Worm (Caenorhabditis elegans) whole organism, young adult: ENCODE data around the gene Y75B12A.2.

Source experiments
- B0261.1 ChIP-seq: sonication (generic microtip); optimal IDR thresholded peaks from 2 replicates; lab custom pipeline; 2016; ENCODE audit warnings: mild to moderate bottlenecking, missing genetic modification characterization, moderate library complexity, missing compliant biosample characterization
- B0336.3 ChIP-seq: fragments of 200-800 bp; sonication (Bioruptor generic); IDR thresholded peaks from 2 replicates; pipeline ENCODE4 v1.3.6; 2022; ENCODE audit warnings: missing genetic modification characterization, missing compliant biosample characterization
- D2030.7 ChIP-seq: fragments of 200-800 bp; sonication (Bioruptor generic); IDR thresholded peaks from 2 replicates; pipeline ENCODE4 v1.3.6; 2022; ENCODE audit warnings: missing genetic modification reagents, missing genetic modification characterization, missing compliant biosample characterization
- F37B4.10 ChIP-seq: fragments of 200-800 bp; sonication (Bioruptor generic); IDR thresholded peaks from 2 replicates; pipeline ENCODE4 v1.3.6; 2022; ENCODE audit warnings: missing genetic modification characterization, missing compliant biosample characterization
- F57A8.1 ChIP-seq: fragments of 200-800 bp; sonication (Bioruptor generic); optimal IDR thresholded peaks from 2 replicates; lab custom pipeline; 2018; ENCODE audit warnings: mild to moderate bottlenecking, missing genetic modification characterization, moderate library complexity, missing compliant biosample characterization
- K12H6.12 ChIP-seq: fragments of 200-800 bp; sonication (Bioruptor generic); optimal IDR thresholded peaks from 2 replicates; lab custom pipeline; 2018; ENCODE audit warnings: mild to moderate bottlenecking, missing genetic modification characterization, missing compliant biosample characterization
- aptf-3 ChIP-seq: fragments of 200-800 bp; sonication (Bioruptor generic); IDR thresholded peaks from 2 replicates; pipeline ENCODE4 v1.3.6; 2022; ENCODE audit warnings: missing genetic modification characterization, missing compliant biosample characterization
- ceh-100 ChIP-seq: fragments of 200-800 bp; sonication (Bioruptor generic); IDR thresholded peaks from 2 replicates; pipeline ENCODE4 v1.3.6; 2022; ENCODE audit warnings: missing genetic modification reagents, missing genetic modification characterization, missing compliant biosample characterization
- ceh-58 ChIP-seq: fragments of 200-800 bp; sonication (Bioruptor generic); IDR thresholded peaks from 2 replicates; pipeline ENCODE4 v1.3.6; 2022; ENCODE audit warnings: missing genetic modification characterization, missing compliant biosample characterization
- die-1 ChIP-seq: sonication (generic microtip); optimal IDR thresholded peaks from 2 replicates; lab custom pipeline; 2016; ENCODE audit warnings: missing genotype, mild to moderate bottlenecking, missing genetic modification characterization, missing compliant biosample characterization
- gei-17 ChIP-seq: fragments of 200-800 bp; sonication (Bioruptor generic); optimal IDR thresholded peaks from 2 replicates; lab custom pipeline; 2018; ENCODE audit warnings: mild to moderate bottlenecking, missing genetic modification characterization, missing compliant biosample characterization
- hmg-1.2 ChIP-seq: fragments of 200-800 bp; sonication (Bioruptor generic); IDR thresholded peaks from 2 replicates; pipeline ENCODE4 v1.3.6; 2022; ENCODE audit warnings: missing genetic modification reagents, missing genetic modification characterization, missing compliant biosample characterization
- let-526 ChIP-seq: fragments of 200-800 bp; sonication (Bioruptor generic); IDR thresholded peaks from 2 replicates; pipeline ENCODE4 v1.3.6; 2022; ENCODE audit warnings: missing genetic modification reagents, missing genetic modification characterization, missing compliant biosample characterization
- let-607 ChIP-seq, 2 experiments: fragments of 200-800 bp in 1 of 2; sonication (Bioruptor generic) in 1 of 2; sonication (generic microtip) in 1 of 2; optimal IDR thresholded peaks; 2 replicates each; lab custom pipeline; 2016 to 2018; ENCODE audit warnings: mild to moderate bottlenecking in 2 of 2, missing compliant biosample characterization in 2 of 2, missing genetic modification characterization in 2 of 2, moderate library complexity in 2 of 2, missing genotype in 1 of 2
- lin-26 ChIP-seq: fragments of 200-800 bp; sonication (Bioruptor generic); IDR thresholded peaks from 2 replicates; pipeline ENCODE4 v1.3.6; 2022; ENCODE audit warnings: missing genetic modification reagents, missing genetic modification characterization, missing compliant biosample characterization
- lin-35 ChIP-seq, 3 experiments: fragments of 150-350 bp in 2 of 3; sonication (generic microtip) in 1 of 3; optimal IDR thresholded peaks; 2 replicates each; lab custom pipeline; 2014 to 2018; ENCODE audit warnings: missing biosample characterization in 3 of 3, missing genetic modification characterization in 3 of 3, missing genetic modification reagents in 3 of 3
- lir-1 ChIP-seq: fragments of 200-800 bp; sonication (Bioruptor generic); conservative IDR thresholded peaks from 2 replicates; pipeline ENCODE4 v1.3.6; 2022; ENCODE audit warnings: missing genetic modification reagents, missing genetic modification characterization, missing compliant biosample characterization
- lsl-1 ChIP-seq: fragments of 200-800 bp; sonication (Bioruptor generic); optimal IDR thresholded peaks from 2 replicates; lab custom pipeline; 2018; ENCODE audit warnings: mild to moderate bottlenecking, missing genetic modification characterization, moderate library complexity, missing compliant biosample characterization
- nfyb-1 ChIP-seq: fragments of 200-800 bp; sonication (Bioruptor generic); IDR thresholded peaks from 2 replicates; pipeline ENCODE4 v1.3.6; 2022; ENCODE audit warnings: missing genetic modification reagents, missing genetic modification characterization, missing compliant biosample characterization
- nhr-90 ChIP-seq: sonication (generic microtip); optimal IDR thresholded peaks from 2 replicates; lab custom pipeline; 2016; ENCODE audit warnings: missing genotype, mild to moderate bottlenecking, missing genetic modification characterization, missing compliant biosample characterization
- pbrm-1 ChIP-seq: fragments of 200-800 bp; sonication (Bioruptor generic); IDR thresholded peaks from 2 replicates; pipeline ENCODE4 v1.3.6; 2022; ENCODE audit warnings: missing genetic modification reagents, missing genetic modification characterization, missing compliant biosample characterization
- rcor-1 ChIP-seq: fragments of 200-800 bp; sonication (Bioruptor generic); IDR thresholded peaks from 2 replicates; pipeline ENCODE4 v1.3.6; 2022; ENCODE audit warnings: missing genetic modification reagents, missing genetic modification characterization, missing compliant biosample characterization
- repo-1 ChIP-seq: sonication (generic microtip); optimal IDR thresholded peaks from 2 replicates; lab custom pipeline; 2017; ENCODE audit warnings: mild to moderate bottlenecking, missing genetic modification characterization, missing compliant biosample characterization
- snpc-1.1 ChIP-seq: sonication (generic microtip); optimal IDR thresholded peaks from 2 replicates; lab custom pipeline; 2017; ENCODE audit warnings: missing genetic modification characterization, mild to moderate bottlenecking, missing compliant biosample characterization, antibody characterized with exemption, moderate library complexity, missing genotype, missing genetic modification reagents; ENCODE audit not compliant: insufficient read depth
- snpc-1.3 ChIP-seq: sonication (generic microtip); optimal IDR thresholded peaks from 2 replicates; lab custom pipeline; 2017; ENCODE audit warnings: missing genetic modification characterization, mild to moderate bottlenecking, missing compliant biosample characterization, antibody characterized with exemption, moderate library complexity, missing genotype, missing genetic modification reagents; ENCODE audit not compliant: insufficient read depth
- somi-1 ChIP-seq: fragments of 200-800 bp; sonication (Bioruptor generic); optimal IDR thresholded peaks from 2 replicates; lab custom pipeline; 2018; ENCODE audit warnings: mild to moderate bottlenecking, missing genetic modification characterization, missing compliant biosample characterization
- sptf-2 ChIP-seq: fragments of 200-800 bp; sonication (Bioruptor generic); optimal IDR thresholded peaks from 2 replicates; lab custom pipeline; 2018; ENCODE audit warnings: mild to moderate bottlenecking, missing genetic modification characterization, missing compliant biosample characterization
- tbp1 ChIP-seq: fragments of 200-800 bp; sonication (Bioruptor generic); optimal IDR thresholded peaks from 2 replicates; lab custom pipeline; 2018; ENCODE audit warnings: mild to moderate bottlenecking, missing genetic modification characterization, missing compliant biosample characterization
- tbx-9 ChIP-seq: sonication (generic microtip); optimal IDR thresholded peaks from 2 replicates; lab custom pipeline; 2016; ENCODE audit warnings: borderline replicate concordance, missing genetic modification characterization, inconsistent platforms, missing compliant biosample characterization
- tlf-1 ChIP-seq: fragments of 200-800 bp; sonication (Bioruptor generic); optimal IDR thresholded peaks from 2 replicates; lab custom pipeline; 2018; ENCODE audit warnings: mild to moderate bottlenecking, missing genetic modification characterization, missing compliant biosample characterization
- zim-3 ChIP-seq: sonication (generic microtip); optimal IDR thresholded peaks from 2 replicates; lab custom pipeline; 2017; ENCODE audit warnings: mild to moderate bottlenecking, missing genetic modification characterization, moderate library complexity, missing compliant biosample characterization
- ztf-25 ChIP-seq: fragments of 200-800 bp; sonication (Bioruptor generic); IDR thresholded peaks from 2 replicates; pipeline ENCODE4 v1.3.6; 2022; ENCODE audit warnings: missing genetic modification reagents, missing genetic modification characterization, missing compliant biosample characterization

The Y75B12A.2 gene

ce11 chrV:15099447-15099846, 9.9 kb upstream of the Y75B12A.2 start, which contains the start of gene C01G10.1:
C01G10.1 (plus strand) TSS chrV:15099747.
- TF ChIP-seq K12H6.12 (tag; lab: Kevin White, UChicago) (no peak), hmg-1.2 (GFP tag; lab: Robert Waterston, UW) (no peak), B0261.1 (tag; lab: Kevin White, UChicago) (no peak), B0336.3 (no peak), gei-17 (GFP tag; lab: Kevin White, UChicago) (no peak), rcor-1 (GFP tag; lab: Robert Waterston, UW) (no peak), ceh-58 (GFP tag; lab: Robert Waterston, UW) (no peak), lir-1 (GFP tag; lab: Robert Waterston, UW) (no peak), snpc-1.1 (tag; lab: Kevin White, UChicago) (no peak), lin-35 (GFP tag; optimal IDR thresholded peaks at IDR 0.05; lab: Kevin White, UChicago) (no peak), lsl-1 (no peak), pbrm-1 (GFP tag; lab: Robert Waterston, UW) (no peak), aptf-3 (GFP tag; lab: Robert Waterston, UW) (no peak), F37B4.10 (GFP tag; lab: Robert Waterston, UW) (no peak), tlf-1 (no peak), ceh-100 (GFP tag; lab: Robert Waterston, UW) (no peak), snpc-1.3 (tag; lab: Kevin White, UChicago) (no peak), sptf-2 (no peak), tbx-9 (tag; lab: Kevin White, UChicago) (no peak), D2030.7 (GFP tag; lab: Robert Waterston, UW) (no peak)

ce11 chrV:15105893-15106598, 3.3 kb upstream of the Y75B12A.2 start, which contains the start of gene C01G10.14:
C01G10.14 (minus strand) TSS chrV:15105943.
- TF ChIP-seq B0261.1 (tag; lab: Kevin White, UChicago) (peak; percentile 58), nfyb-1 (GFP tag; lab: Robert Waterston, UW) (peak; percentile 36; the same call in 1 of the 2 replicates), hmg-1.2 (GFP tag; lab: Robert Waterston, UW) (peak; percentile 73; the same call in 1 of the 2 replicates), ztf-25 (GFP tag; lab: Robert Waterston, UW) (peak; percentile 50; the same call in 1 of the 2 replicates), lin-26 (GFP tag; lab: Robert Waterston, UW) (peak; percentile 55; the same call in 1 of the 2 replicates), tbp1 (GFP tag; lab: Kevin White, UChicago) (peak; percentile 82)

- TF ChIP-seq tlf-1 (no peak), somi-1 (no peak), let-526 (GFP tag; lab: Robert Waterston, UW) (no peak), F57A8.1 (GFP tag; lab: Kevin White, UChicago) (no peak), zim-3 (tag; lab: Kevin White, UChicago) (no peak), die-1 (tag; lab: Kevin White, UChicago) (no peak), B0261.1 (tag; lab: Kevin White, UChicago) (no peak), repo-1 (tag; lab: Kevin White, UChicago) (no peak), nhr-90 (tag; lab: Kevin White, UChicago) (no peak), let-607 (tag; optimal IDR thresholded peaks at IDR 0.05; lab: Kevin White, UChicago) (no peak)
Measured at ce11 chrV:15111660-15112059, 2.3 kb downstream of the Y75B12A.2 start, which contains the start of gene T01G5.7. T01G5.7 (plus strand) TSS chrV:15111960.
